Fruit fly (Drosophila melanogaster): Measurements from ENCODE around the gene Sam-S.

DNA sequence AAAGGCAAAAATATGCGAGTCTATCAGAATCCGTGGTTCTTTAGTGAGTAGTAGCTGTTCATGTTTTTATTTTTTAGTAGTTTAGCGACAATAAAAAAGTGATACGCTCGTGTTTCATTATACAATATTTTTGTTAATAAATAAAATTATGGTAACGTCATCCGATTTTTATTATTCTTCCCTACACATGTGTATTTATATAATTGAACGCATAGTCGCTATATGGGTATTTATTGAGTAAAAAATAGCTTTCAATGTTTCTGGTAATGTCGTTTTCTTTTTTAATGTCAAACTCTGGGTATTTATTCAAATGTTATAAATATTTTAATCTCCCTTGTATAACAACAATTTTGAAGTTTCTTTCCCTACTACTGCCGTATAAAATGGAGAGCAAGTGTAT is 30.7 kb upstream of the Sam-S start, which contains the start of gene CG11374:
- no peak for TF ChIP-seq psq (optimal IDR thresholded peaks at IDR 0.05)
- no peak for TF ChIP-seq CG8478 (optimal IDR thresholded peaks at IDR 0.05)

All from whole organism.